Worm (Caenorhabditis elegans): ENCODE results near the gene srg-9.
A peak's percentile ranks its signal among the peaks of the same experiment; 100 is the strongest.

- TF ChIP-seq snpc-4 (tag; optimal IDR thresholded peaks at IDR 0.05) (no peak), attf-4 (tag; optimal IDR thresholded peaks at IDR 0.05) (no peak), nhr-28 (tag; optimal IDR thresholded peaks at IDR 0.05) (peak; percentile 84), F10B5.3 (tag; optimal IDR thresholded peaks at IDR 0.05) (no peak), unc-39 (tag; optimal IDR thresholded peaks at IDR 0.05) (no peak), ama-1 (optimal IDR thresholded peaks at IDR 0.05) (peak; percentile 51), ceh-82 (tag; optimal IDR thresholded peaks at IDR 0.05) (no peak)
These were observed 46.6 kb upstream of the srg-9 start, which contains the start of gene F47D12.9 for ce11 chrIII:6303114-6303647.

Measured in whole organism, L4 larva.